Fruit fly (Drosophila melanogaster): ENCODE results near the gene PIG-C.

PIG-C gene

dm6 chr3L:3301171-3301738, 17.8 kb downstream of the PIG-C start:
- TF ChIP-seq Myc (optimal IDR thresholded peaks at IDR 0.05) (no peak), Sin3A (optimal IDR thresholded peaks at IDR 0.05) (no peak), h (optimal IDR thresholded peaks at IDR 0.05) (no peak)

dm6 chr3L:3300345-3300744, 18.7 kb downstream of the PIG-C start:
- TF ChIP-seq psq (optimal IDR thresholded peaks at IDR 0.05) (no peak), insv (optimal IDR thresholded peaks at IDR 0.05) (no peak), Myc (optimal IDR thresholded peaks at IDR 0.05) (no peak), Sin3A (optimal IDR thresholded peaks at IDR 0.05) (no peak), ttk (optimal IDR thresholded peaks at IDR 0.05) (no peak), h (optimal IDR thresholded peaks at IDR 0.05) (no peak)

- TF ChIP-seq Sin3A (optimal IDR thresholded peaks at IDR 0.05) = no peak
- TF ChIP-seq h (optimal IDR thresholded peaks at IDR 0.05) = no peak
- TF ChIP-seq psq (optimal IDR thresholded peaks at IDR 0.05) = no peak
- TF ChIP-seq ttk (optimal IDR thresholded peaks at IDR 0.05) = no peak
- no peak for TF ChIP-seq Myc (optimal IDR thresholded peaks at IDR 0.05)
- TF ChIP-seq insv (optimal IDR thresholded peaks at IDR 0.05) = no peak
Measured at dm6 chr3L:3291159-3291558, 27.9 kb downstream of the PIG-C start, which contains the start of gene CG12009. CG12009 (plus strand) TSS chr3L:3291459.

- TF ChIP-seq Sin3A (optimal IDR thresholded peaks at IDR 0.05) (no peak), insv (optimal IDR thresholded peaks at IDR 0.05) (no peak), ttk (optimal IDR thresholded peaks at IDR 0.05) (no peak), h (optimal IDR thresholded peaks at IDR 0.05) (no peak), psq (optimal IDR thresholded peaks at IDR 0.05) (no peak), Myc (optimal IDR thresholded peaks at IDR 0.05) (no peak)
Measured at dm6 chr3L:3288414-3288813, 30.6 kb downstream of the PIG-C start.

dm6 chr3L:3284900-3285299, 34.1 kb downstream of the PIG-C start:
- TF ChIP-seq ttk (optimal IDR thresholded peaks at IDR 0.05) (no peak), Sin3A (optimal IDR thresholded peaks at IDR 0.05) (no peak)

- no peak for TF ChIP-seq ttk (optimal IDR thresholded peaks at IDR 0.05)
- TF ChIP-seq Sin3A (optimal IDR thresholded peaks at IDR 0.05) = no peak
Measured at dm6 chr3L:3283264-3283663, 35.8 kb downstream of the PIG-C start.

- TF ChIP-seq psq (optimal IDR thresholded peaks at IDR 0.05) = no peak
- TF ChIP-seq Myc (optimal IDR thresholded peaks at IDR 0.05) = no peak
- no peak for TF ChIP-seq Sin3A (optimal IDR thresholded peaks at IDR 0.05)
- TF ChIP-seq h (optimal IDR thresholded peaks at IDR 0.05) = no peak
- TF ChIP-seq insv (optimal IDR thresholded peaks at IDR 0.05) = no peak
- no peak for TF ChIP-seq ttk (optimal IDR thresholded peaks at IDR 0.05)
Measured at dm6 chr3L:3279930-3280329, 39.1 kb downstream of the PIG-C start, which contains the start of gene CG12017. CG12017 (plus strand) TSS chr3L:3280239.

dm6 chr3L:3276930-3277329, 42.1 kb downstream of the PIG-C start:
- no peak for TF ChIP-seq h (optimal IDR thresholded peaks at IDR 0.05)
- TF ChIP-seq Sin3A (optimal IDR thresholded peaks at IDR 0.05) = no peak
- TF ChIP-seq psq (optimal IDR thresholded peaks at IDR 0.05) = no peak
- TF ChIP-seq insv (optimal IDR thresholded peaks at IDR 0.05) = no peak
- no peak for TF ChIP-seq Myc (optimal IDR thresholded peaks at IDR 0.05)
- TF ChIP-seq ttk (optimal IDR thresholded peaks at IDR 0.05) = no peak

dm6 chr3L:3274463-3275177, 44.4 kb downstream of the PIG-C start:
- TF ChIP-seq insv (optimal IDR thresholded peaks at IDR 0.05) (no peak), psq (optimal IDR thresholded peaks at IDR 0.05) (no peak), Myc (optimal IDR thresholded peaks at IDR 0.05) (no peak), Sin3A (optimal IDR thresholded peaks at IDR 0.05) (no peak), ttk (optimal IDR thresholded peaks at IDR 0.05) (no peak), h (optimal IDR thresholded peaks at IDR 0.05) (no peak)

dm6 chr3L:3270736-3271135, 48.3 kb downstream of the PIG-C start, which contains the start of gene CG14960:
CG14960 (plus strand) TSS chr3L:3271036.
- TF ChIP-seq Myc (optimal IDR thresholded peaks at IDR 0.05) (no peak), psq (optimal IDR thresholded peaks at IDR 0.05) (no peak), h (optimal IDR thresholded peaks at IDR 0.05) (no peak), Sin3A (optimal IDR thresholded peaks at IDR 0.05) (no peak), insv (optimal IDR thresholded peaks at IDR 0.05) (no peak), ttk (optimal IDR thresholded peaks at IDR 0.05) (no peak)

dm6 chr3L:3268161-3268560, 50.9 kb downstream of the PIG-C start, which contains the start of gene CG34265:
CG34265 (plus strand) TSS chr3L:3268461.
- no peak for TF ChIP-seq Sin3A (optimal IDR thresholded peaks at IDR 0.05)
- TF ChIP-seq h (optimal IDR thresholded peaks at IDR 0.05) = no peak
- TF ChIP-seq Myc (optimal IDR thresholded peaks at IDR 0.05) = no peak
- TF ChIP-seq psq (optimal IDR thresholded peaks at IDR 0.05) = no peak
- no peak for TF ChIP-seq ttk (optimal IDR thresholded peaks at IDR 0.05)
- TF ChIP-seq insv (optimal IDR thresholded peaks at IDR 0.05) = no peak
